Fruit fly (Drosophila melanogaster) whole organism, embryonic: Measurements from ENCODE around the gene dsx.

ENCODE experiments used
- CG14050 ChIP-seq: fragments of 200-800 bp; sonication (Bioruptor generic); IDR thresholded peaks from 3 replicates; pipeline ENCODE4 v1.3.6; 2022; ENCODE audit warnings: missing biosample characterization, missing genetic modification characterization
- CG1603 ChIP-seq: fragments of 200-800 bp; sonication (Bioruptor generic); optimal IDR thresholded peaks from 2 replicates; lab custom pipeline; 2019; ENCODE audit warnings: missing biosample characterization, mild to moderate bottlenecking, missing genetic modification characterization, moderate library complexity
- CG17568 ChIP-seq: fragments of 200-800 bp; sonication (Bioruptor generic); optimal IDR thresholded peaks from 2 replicates; lab custom pipeline; 2018; ENCODE audit warnings: missing biosample characterization, mild to moderate bottlenecking, missing genetic modification characterization, moderate library complexity
- CG18011 ChIP-seq: fragments of 200-800 bp; sonication (Bioruptor generic); optimal IDR thresholded peaks from 2 replicates; lab custom pipeline; 2017; ENCODE audit warnings: missing biosample characterization, missing genetic modification characterization, mild to moderate bottlenecking, moderate library complexity, missing genotype
- CG34224 ChIP-seq: fragments of 200-800 bp; sonication (Bioruptor generic); IDR thresholded peaks from 3 replicates; pipeline ENCODE4 v1.3.6; 2022; ENCODE audit warnings: missing biosample characterization, missing genetic modification characterization; ENCODE audit not compliant: partially characterized antibody
- CG6854 ChIP-seq: fragments of 200-800 bp; sonication (Bioruptor generic); optimal IDR thresholded peaks from 3 replicates; lab custom pipeline; 2017; ENCODE audit warnings: missing biosample characterization, mild to moderate bottlenecking, missing genetic modification characterization
- Dek ChIP-seq: fragments of 200-800 bp; sonication (Bioruptor generic); optimal IDR thresholded peaks from 3 replicates; lab custom pipeline; 2019; ENCODE audit warnings: missing biosample characterization, mild to moderate bottlenecking, missing genetic modification characterization, moderate library complexity
- Sox100B ChIP-seq: fragments of 200-800 bp; sonication (Bioruptor generic); optimal IDR thresholded peaks from 3 replicates; lab custom pipeline; 2018; ENCODE audit warnings: missing biosample characterization, mild to moderate bottlenecking, missing genetic modification characterization
- bsh ChIP-seq, 2 experiments: fragments of 200-800 bp; sonication (Bioruptor generic); optimal IDR thresholded peaks; 2 replicates each; lab custom pipeline; 2017 to 2018; ENCODE audit warnings: mild to moderate bottlenecking in 2 of 2, missing biosample characterization in 2 of 2, missing genetic modification characterization in 2 of 2, moderate library complexity in 1 of 2
- cas ChIP-seq: fragments of 200-800 bp; sonication (Bioruptor generic); IDR thresholded peaks from 2 replicates; pipeline ENCODE4 v1.3.6; 2022; ENCODE audit warnings: missing biosample characterization, missing genetic modification characterization
- corto ChIP-seq: fragments of 200-800 bp; sonication (Bioruptor generic); optimal IDR thresholded peaks from 2 replicates; lab custom pipeline; 2016; ENCODE audit warnings: missing biosample characterization, mild to moderate bottlenecking, missing genetic modification characterization, moderate library complexity
- h ChIP-seq: fragments of >200 bp; optimal IDR thresholded peaks from 2 replicates; lab custom pipeline; 2017
- sim ChIP-seq: fragments of 200-800 bp; sonication (Bioruptor generic); IDR thresholded peaks from 2 replicates; pipeline ENCODE4 v1.3.6; 2022; ENCODE audit warnings: missing biosample characterization, missing genetic modification characterization
- z ChIP-seq: fragments of 200-800 bp; sonication (Bioruptor generic); IDR thresholded peaks from 3 replicates; pipeline ENCODE4 v1.3.6; 2022; ENCODE audit warnings: missing biosample characterization, missing genetic modification characterization

DNA sequence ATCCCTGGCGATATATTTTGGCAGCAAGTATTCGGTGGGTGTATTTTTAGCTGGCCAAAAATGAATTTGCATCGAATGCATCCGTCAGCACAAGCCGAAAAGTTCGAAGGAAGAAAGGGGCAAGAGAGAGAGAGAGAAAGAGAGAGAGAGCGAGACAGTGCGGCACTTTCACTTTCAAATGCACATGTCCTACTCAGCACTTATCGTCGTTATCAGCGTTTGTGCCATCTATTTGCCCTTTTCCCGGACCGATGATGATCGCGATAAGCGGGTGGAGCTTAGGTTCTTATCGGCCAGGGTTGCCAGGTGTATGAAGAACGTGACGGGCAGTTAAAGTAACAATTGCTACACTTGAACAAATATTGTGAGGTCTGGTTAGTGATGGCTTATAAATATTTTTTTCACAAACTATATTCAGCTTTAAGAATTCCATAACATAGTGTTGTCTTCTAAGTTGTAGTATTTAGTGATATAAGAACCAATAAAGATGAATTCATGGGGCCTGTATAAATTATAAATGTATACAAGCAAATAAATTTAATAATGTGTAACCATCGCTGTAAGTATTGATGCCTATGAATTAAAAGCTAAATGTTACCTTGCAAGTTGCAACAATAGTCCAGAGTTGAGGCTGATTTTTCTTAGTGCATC, 22.4 kb downstream of the dsx start:
- TF ChIP-seq CG34224, result no peak
- no peak for TF ChIP-seq corto (GFP tag; lab: Kevin White, UChicago)
- TF ChIP-seq CG18011, result no peak
- TF ChIP-seq CG6854 (GFP tag; lab: Kevin White, UChicago), result no peak
- no peak for TF ChIP-seq CG1603 (tag; lab: Kevin White, UChicago)
- no peak for TF ChIP-seq cas
- no peak for TF ChIP-seq bsh (GFP tag; optimal IDR thresholded peaks at IDR 0.05; lab: Kevin White, UChicago)
- no peak for TF ChIP-seq CG17568 (GFP tag; lab: Kevin White, UChicago)
- no peak for TF ChIP-seq z (GFP tag; lab: Robert Waterston, UW)
- TF ChIP-seq sim, result no peak
- TF ChIP-seq h, result no peak
- no peak for TF ChIP-seq Dek (tag; lab: Kevin White, UChicago)
- no peak for TF ChIP-seq CG14050
- no peak for TF ChIP-seq Sox100B (GFP tag; lab: Kevin White, UChicago)
